Worm (Caenorhabditis elegans) whole organism, early embryonic: ENCODE measurements around the gene Y46G5A.18.

ENCODE experiments used
- F13C5.2 ChIP-seq: sonication (generic microtip); optimal IDR thresholded peaks from 2 replicates; lab custom pipeline; 2017; ENCODE audit warnings: mild to moderate bottlenecking, missing genetic modification characterization, inconsistent platforms, missing compliant biosample characterization
- ama-1 ChIP-seq: fragments of 150-350 bp; optimal IDR thresholded peaks from 2 replicates; lab custom pipeline; 2014
- scrt-1 ChIP-seq: fragments of 200-800 bp; sonication (Bioruptor generic); IDR thresholded peaks from 2 replicates; pipeline ENCODE4 v1.3.6; 2022; ENCODE audit warnings: missing genetic modification characterization, missing compliant biosample characterization
- tbx-37 ChIP-seq: fragments of 200-800 bp; sonication (Bioruptor generic); conservative IDR thresholded peaks from 2 replicates; pipeline ENCODE4 v1.3.6; 2022; ENCODE audit warnings: missing genetic modification reagents, missing genetic modification characterization, missing compliant biosample characterization

DNA sequence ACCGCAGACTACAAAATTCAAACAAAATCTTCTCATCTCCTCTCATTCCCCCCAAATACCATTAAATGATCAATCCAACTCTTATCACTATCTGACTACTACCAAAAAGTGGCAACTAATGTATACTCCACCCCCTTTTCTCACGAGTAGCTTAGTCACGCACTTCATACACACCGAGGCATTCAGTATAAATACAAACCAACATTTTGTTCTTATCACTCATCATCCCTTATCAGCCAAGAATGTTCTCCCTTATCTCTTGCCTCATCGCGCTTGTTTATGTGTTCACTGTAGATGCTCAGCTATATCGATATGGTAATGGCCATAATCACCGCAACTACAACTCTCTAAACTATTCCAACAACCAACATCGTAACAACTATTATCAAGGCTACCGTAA lies 18.4 kb upstream of the Y46G5A.18 start, which contains the start of gene Y46G5A.36:
- TF ChIP-seq scrt-1 (GFP tag; lab: Robert Waterston, UW) (no peak), F13C5.2 (tag; lab: Kevin White, UChicago) (no peak), tbx-37 (GFP tag; lab: Robert Waterston, UW) (no peak), ama-1 (lab: Kevin White, UChicago) (no peak)
